Worm (Caenorhabditis elegans) whole organism, late embryonic: ENCODE measurements around the gene ace-4.

Experiments used
- K02D7.2 ChIP-seq: sonication (generic microtip); optimal IDR thresholded peaks from 2 replicates; lab custom pipeline; 2017; ENCODE audit warnings: mild to moderate bottlenecking, missing genetic modification characterization, missing compliant biosample characterization
- K09A11.1 ChIP-seq: sonication (generic microtip); optimal IDR thresholded peaks from 2 replicates; lab custom pipeline; 2017; ENCODE audit warnings: antibody characterized with exemption, mild to moderate bottlenecking, missing genetic modification characterization, missing compliant biosample characterization; ENCODE audit not compliant: insufficient read depth
- T23F11.4 ChIP-seq: fragments of 200-800 bp; sonication (Bioruptor generic); optimal IDR thresholded peaks from 2 replicates; lab custom pipeline; 2018; ENCODE audit warnings: mild to moderate bottlenecking, missing genetic modification characterization, missing compliant biosample characterization
- Y22D7AL.16 ChIP-seq: sonication (generic microtip); optimal IDR thresholded peaks from 2 replicates; lab custom pipeline; 2016; ENCODE audit warnings: missing genetic modification characterization, missing compliant biosample characterization
- ahr-1 ChIP-seq: sonication (generic microtip); optimal IDR thresholded peaks from 2 replicates; lab custom pipeline; 2016; ENCODE audit warnings: missing genetic modification characterization, missing compliant biosample characterization
- ceh-14 ChIP-seq: sonication (generic microtip); optimal IDR thresholded peaks from 2 replicates; lab custom pipeline; 2016; ENCODE audit warnings: missing genotype, missing genetic modification characterization, missing compliant biosample characterization
- ceh-18 ChIP-seq: sonication (generic microtip); optimal IDR thresholded peaks from 2 replicates; lab custom pipeline; 2016; ENCODE audit warnings: missing genetic modification characterization, missing compliant biosample characterization
- ceh-19 ChIP-seq: fragments of 200-800 bp; sonication (Bioruptor generic); optimal IDR thresholded peaks from 2 replicates; lab custom pipeline; 2018; ENCODE audit warnings: mild to moderate bottlenecking, missing genetic modification characterization, missing compliant biosample characterization
- ceh-2 ChIP-seq: sonication (generic microtip); optimal IDR thresholded peaks from 2 replicates; lab custom pipeline; 2016; ENCODE audit warnings: missing genotype, missing genetic modification characterization, missing compliant biosample characterization
- ceh-22 ChIP-seq: sonication (generic microtip); optimal IDR thresholded peaks from 2 replicates; lab custom pipeline; 2017; ENCODE audit warnings: missing biosample characterization, missing genetic modification characterization
- ceh-30 ChIP-seq: fragments of 150-350 bp; optimal IDR thresholded peaks from 2 replicates; lab custom pipeline; 2014; ENCODE audit warnings: missing biosample characterization, missing genetic modification characterization
- ceh-34 ChIP-seq: sonication (generic microtip); optimal IDR thresholded peaks from 2 replicates; lab custom pipeline; 2016; ENCODE audit warnings: mild to moderate bottlenecking, missing genetic modification characterization, missing compliant biosample characterization
- ceh-45 ChIP-seq: fragments of 200-800 bp; sonication (Bioruptor generic); IDR thresholded peaks from 2 replicates; pipeline ENCODE4 v1.3.6; 2022; ENCODE audit warnings: missing genetic modification reagents, missing genetic modification characterization, missing compliant biosample characterization
- ceh-6 ChIP-seq: fragments of 200-800 bp; sonication (Bioruptor generic); optimal IDR thresholded peaks from 2 replicates; lab custom pipeline; 2018; ENCODE audit warnings: mild to moderate bottlenecking, missing genetic modification characterization, missing compliant biosample characterization
- ceh-9 ChIP-seq: sonication (generic microtip); optimal IDR thresholded peaks from 2 replicates; lab custom pipeline; 2016; ENCODE audit warnings: mild to moderate bottlenecking, missing genetic modification characterization, inconsistent platforms, missing compliant biosample characterization
- che-1 ChIP-seq: sonication (generic microtip); optimal IDR thresholded peaks from 2 replicates; lab custom pipeline; 2016; ENCODE audit warnings: mild to moderate bottlenecking, missing genetic modification characterization, missing compliant biosample characterization
- elt-2 ChIP-seq: sonication (generic microtip); optimal IDR thresholded peaks from 2 replicates; lab custom pipeline; 2016; ENCODE audit warnings: missing genetic modification reagents, missing genetic modification characterization, missing compliant biosample characterization
- eyg-1 ChIP-seq: sonication (generic microtip); optimal IDR thresholded peaks from 2 replicates; lab custom pipeline; 2016; ENCODE audit warnings: missing genotype, missing genetic modification characterization, missing compliant biosample characterization
- fkh-10 ChIP-seq: fragments of 150-350 bp; optimal IDR thresholded peaks from 2 replicates; lab custom pipeline; 2014; ENCODE audit warnings: missing biosample characterization, missing genetic modification reagents, missing genetic modification characterization
- fkh-6 ChIP-seq: sonication (generic microtip); optimal IDR thresholded peaks from 2 replicates; lab custom pipeline; 2016; ENCODE audit warnings: missing genetic modification characterization, missing compliant biosample characterization
- hlh-13 ChIP-seq: fragments of 200-800 bp; sonication (Bioruptor generic); optimal IDR thresholded peaks from 2 replicates; lab custom pipeline; 2018; ENCODE audit warnings: mild to moderate bottlenecking, missing genetic modification characterization, missing compliant biosample characterization
- hlh-15 ChIP-seq: sonication (generic microtip); optimal IDR thresholded peaks from 2 replicates; lab custom pipeline; 2016; ENCODE audit warnings: missing genetic modification characterization, missing compliant biosample characterization
- hlh-30 ChIP-seq: sonication (generic microtip); optimal IDR thresholded peaks from 2 replicates; lab custom pipeline; 2017; ENCODE audit warnings: antibody characterized with exemption, missing genetic modification characterization, missing compliant biosample characterization; ENCODE audit not compliant: insufficient read depth
- hlh-8 ChIP-seq: sonication (generic microtip); optimal IDR thresholded peaks from 2 replicates; lab custom pipeline; 2016; ENCODE audit warnings: missing genotype, missing genetic modification characterization, missing compliant biosample characterization
- lin-11 ChIP-seq: fragments of 200-800 bp; sonication (Bioruptor generic); optimal IDR thresholded peaks from 2 replicates; lab custom pipeline; 2018; ENCODE audit warnings: mild to moderate bottlenecking, missing genetic modification characterization, missing compliant biosample characterization
- madf-2 ChIP-seq: sonication (generic microtip); optimal IDR thresholded peaks from 2 replicates; lab custom pipeline; 2017; ENCODE audit warnings: missing genetic modification characterization, missing compliant biosample characterization
- mec-3 ChIP-seq: sonication (generic microtip); optimal IDR thresholded peaks from 2 replicates; lab custom pipeline; 2016; ENCODE audit warnings: borderline replicate concordance, missing genetic modification characterization, missing compliant biosample characterization
- nhr-11 ChIP-seq: fragments of 150-350 bp; optimal IDR thresholded peaks from 2 replicates; lab custom pipeline; 2014; ENCODE audit warnings: missing biosample characterization, missing genetic modification characterization
- npax-4 ChIP-seq: sonication (generic microtip); optimal IDR thresholded peaks from 2 replicates; lab custom pipeline; 2016; ENCODE audit warnings: missing genetic modification characterization, missing compliant biosample characterization
- odd-2 ChIP-seq: sonication (generic microtip); optimal IDR thresholded peaks from 2 replicates; lab custom pipeline; 2017; ENCODE audit warnings: antibody characterized with exemption, mild to moderate bottlenecking, missing genetic modification characterization, missing compliant biosample characterization
- pag-3 ChIP-seq: sonication (generic microtip); optimal IDR thresholded peaks from 2 replicates; lab custom pipeline; 2016; ENCODE audit warnings: missing compliant biosample characterization, missing genetic modification characterization, borderline replicate concordance
- pat-9 ChIP-seq: fragments of 200-800 bp; sonication (Bioruptor generic); optimal IDR thresholded peaks from 2 replicates; lab custom pipeline; 2018; ENCODE audit warnings: mild to moderate bottlenecking, missing genetic modification characterization, moderate library complexity, missing compliant biosample characterization
- pax-1 ChIP-seq: fragments of 150-350 bp; optimal IDR thresholded peaks from 2 replicates; lab custom pipeline; 2014; ENCODE audit warnings: missing biosample characterization, missing genetic modification characterization
- pha-4 ChIP-seq: fragments of 150-350 bp; optimal IDR thresholded peaks from 2 replicates; lab custom pipeline; 2018; ENCODE audit warnings: missing biosample characterization, missing genetic modification reagents, missing genetic modification characterization
- pqm-1 ChIP-seq: sonication (generic microtip); optimal IDR thresholded peaks from 2 replicates; lab custom pipeline; 2016; ENCODE audit warnings: missing genetic modification characterization, missing compliant biosample characterization
- pros-1 ChIP-seq: fragments of 150-350 bp; optimal IDR thresholded peaks from 2 replicates; lab custom pipeline; 2014; ENCODE audit warnings: missing biosample characterization, missing genetic modification reagents, missing genetic modification characterization
- ref-2 ChIP-seq: sonication (generic microtip); optimal IDR thresholded peaks from 2 replicates; lab custom pipeline; 2016; ENCODE audit warnings: missing genetic modification characterization, missing compliant biosample characterization
- rnt-1 ChIP-seq: sonication (generic microtip); optimal IDR thresholded peaks from 2 replicates; lab custom pipeline; 2016; ENCODE audit warnings: missing genetic modification characterization, missing compliant biosample characterization
- sdc-2 ChIP-seq: sonication (generic microtip); optimal IDR thresholded peaks from 2 replicates; lab custom pipeline; 2016; ENCODE audit warnings: missing genotype, missing genetic modification characterization, missing compliant biosample characterization
- sox-2 ChIP-seq: fragments of 200-800 bp; sonication (Bioruptor generic); IDR thresholded peaks from 2 replicates; pipeline ENCODE4 v1.3.6; 2022; ENCODE audit warnings: missing genetic modification reagents, missing genetic modification characterization, missing compliant biosample characterization
- syd-9 ChIP-seq: sonication (generic microtip); optimal IDR thresholded peaks from 2 replicates; lab custom pipeline; 2016; ENCODE audit warnings: mild to moderate bottlenecking, missing genetic modification characterization, moderate library complexity, missing compliant biosample characterization
- tbx-2 ChIP-seq: sonication (generic microtip); optimal IDR thresholded peaks from 2 replicates; lab custom pipeline; 2016; ENCODE audit warnings: missing genetic modification characterization, missing compliant biosample characterization
- tbx-7 ChIP-seq: sonication (generic microtip); optimal IDR thresholded peaks from 2 replicates; lab custom pipeline; 2016; ENCODE audit warnings: missing genotype, missing genetic modification characterization, missing compliant biosample characterization
- ttx-3 ChIP-seq: sonication (generic microtip); optimal IDR thresholded peaks from 2 replicates; lab custom pipeline; 2016; ENCODE audit warnings: missing genetic modification reagents, missing genetic modification characterization, missing compliant biosample characterization
- unc-42 ChIP-seq: sonication (generic microtip); optimal IDR thresholded peaks from 2 replicates; lab custom pipeline; 2016; ENCODE audit warnings: missing genotype, missing genetic modification characterization, missing compliant biosample characterization
- unc-55 ChIP-seq: sonication (generic microtip); optimal IDR thresholded peaks from 2 replicates; lab custom pipeline; 2017; ENCODE audit warnings: missing biosample characterization, missing genetic modification reagents, missing genetic modification characterization
- unc-86 ChIP-seq: sonication (generic microtip); optimal IDR thresholded peaks from 2 replicates; lab custom pipeline; 2016; ENCODE audit warnings: missing genetic modification characterization, missing compliant biosample characterization
- zip-5 ChIP-seq: sonication (generic microtip); optimal IDR thresholded peaks from 2 replicates; lab custom pipeline; 2016; ENCODE audit warnings: missing genetic modification characterization, missing compliant biosample characterization

The ace-4 gene

ce11 chrII:14249489-14249888 lies 51.6 kb downstream of the ace-4 start (continued):
- TF ChIP-seq mec-3 (tag; lab: Kevin White, UChicago) (peak; percentile 52), ceh-18 (tag; lab: Kevin White, UChicago) (no peak), elt-2 (no peak), hlh-13 (GFP tag; lab: Kevin White, UChicago) (no peak), nhr-11 (tag; lab: Kevin White, UChicago) (no peak), ceh-34 (tag; lab: Kevin White, UChicago) (peak; percentile 49), hlh-15 (tag; lab: Kevin White, UChicago) (no peak), eyg-1 (tag; lab: Kevin White, UChicago) (no peak), pha-4 (tag; lab: Kevin White, UChicago) (no peak), unc-42 (tag; lab: Kevin White, UChicago) (peak; percentile 40), pag-3 (tag; lab: Kevin White, UChicago) (no peak), hlh-30 (peak; percentile 66), tbx-2 (peak; percentile 67), ceh-30 (tag; lab: Kevin White, UChicago) (no peak)

- peak; percentile 95 for TF ChIP-seq ceh-18 (tag; lab: Kevin White, UChicago)
- TF ChIP-seq nhr-11 (tag; lab: Kevin White, UChicago): no peak
- TF ChIP-seq ceh-45: no peak
- TF ChIP-seq T23F11.4: no peak
- TF ChIP-seq ceh-14: peak; percentile 82
- TF ChIP-seq unc-55 (GFP tag; lab: Kevin White, UChicago): peak; percentile 76
- TF ChIP-seq pha-4 (tag; lab: Kevin White, UChicago): no peak
- TF ChIP-seq eyg-1 (tag; lab: Kevin White, UChicago): no peak
- TF ChIP-seq K09A11.1 (tag; lab: Kevin White, UChicago): no peak
- no peak for TF ChIP-seq tbx-7 (tag; lab: Kevin White, UChicago)
- TF ChIP-seq hlh-8 (tag; lab: Kevin White, UChicago): peak; percentile 19
- peak; percentile 54 for TF ChIP-seq che-1 (tag; lab: Kevin White, UChicago)
- TF ChIP-seq pros-1 (tag; lab: Kevin White, UChicago): peak; percentile 74
- TF ChIP-seq ceh-19 (GFP tag; lab: Kevin White, UChicago): peak; percentile 85
- TF ChIP-seq pag-3 (tag; lab: Kevin White, UChicago): no peak
- TF ChIP-seq ceh-34 (tag; lab: Kevin White, UChicago): peak; percentile 89
- no peak for TF ChIP-seq Y22D7AL.16 (tag; lab: Kevin White, UChicago)
- TF ChIP-seq fkh-6: no peak
- peak; percentile 84 for TF ChIP-seq ref-2 (tag; lab: Kevin White, UChicago)
- no peak for TF ChIP-seq pax-1 (tag; lab: Kevin White, UChicago)
- peak; percentile 47 for TF ChIP-seq ceh-2 (tag; lab: Kevin White, UChicago)
- no peak for TF ChIP-seq pqm-1 (tag; lab: Kevin White, UChicago)
- TF ChIP-seq sdc-2 (tag; lab: Kevin White, UChicago): peak; percentile 47
- peak; percentile 57 for TF ChIP-seq hlh-30
- no peak for TF ChIP-seq K02D7.2 (tag; lab: Kevin White, UChicago)
- peak; percentile 50 for TF ChIP-seq syd-9 (tag; lab: Kevin White, UChicago)
- no peak for TF ChIP-seq zip-5 (tag; lab: Kevin White, UChicago)
- no peak for TF ChIP-seq unc-86 (tag; lab: Kevin White, UChicago)
- no peak for TF ChIP-seq fkh-10
- no peak for TF ChIP-seq odd-2 (tag; lab: Kevin White, UChicago)
- peak; percentile 19 for TF ChIP-seq lin-11 (tag; lab: Kevin White, UChicago)
- no peak for TF ChIP-seq ahr-1
- no peak for TF ChIP-seq ttx-3 (tag; lab: Kevin White, UChicago)
- no peak for TF ChIP-seq sox-2
- TF ChIP-seq ceh-6 (GFP tag; lab: Kevin White, UChicago): peak; percentile 64
- no peak for TF ChIP-seq pat-9 (tag; lab: Kevin White, UChicago)
- peak; percentile 74 for TF ChIP-seq ceh-22
- TF ChIP-seq rnt-1 (tag; lab: Kevin White, UChicago): peak; percentile 91
- peak; percentile 37 for TF ChIP-seq elt-2
- TF ChIP-seq tbx-2: peak; percentile 88
- peak; percentile 100 for TF ChIP-seq madf-2 (tag; lab: Kevin White, UChicago)
- TF ChIP-seq npax-4 (tag; lab: Kevin White, UChicago): no peak
- TF ChIP-seq ceh-9 (tag; lab: Kevin White, UChicago): no peak
- no peak for TF ChIP-seq ceh-30 (tag; lab: Kevin White, UChicago)
These were observed 52.5 kb downstream of the ace-4 start, which contains the start of gene hmg-1.1 for ce11 chrII:14250147-14250965. Gene hmg-1.1 (plus strand): TSS chrII:14250695.
